Worm (Caenorhabditis elegans) whole organism, young adult: ENCODE results near the gene nhr-138.

Source experiments
- B0019.2 ChIP-seq: fragments of 200-800 bp; sonication (Bioruptor generic); conservative IDR thresholded peaks from 2 replicates; pipeline ENCODE4 v1.3.6; 2022; ENCODE audit warnings: missing genetic modification reagents, missing genetic modification characterization, missing compliant biosample characterization
- D2030.7 ChIP-seq: fragments of 200-800 bp; sonication (Bioruptor generic); IDR thresholded peaks from 2 replicates; pipeline ENCODE4 v1.3.6; 2022; ENCODE audit warnings: missing genetic modification reagents, missing genetic modification characterization, missing compliant biosample characterization
- F10E7.11 ChIP-seq: sonication (generic microtip); optimal IDR thresholded peaks from 2 replicates; lab custom pipeline; 2017; ENCODE audit warnings: mild to moderate bottlenecking, missing genetic modification characterization, moderate library complexity, missing compliant biosample characterization
- F23B12.7 ChIP-seq: sonication (generic microtip); optimal IDR thresholded peaks from 2 replicates; lab custom pipeline; 2017; ENCODE audit warnings: missing genetic modification characterization, mild to moderate bottlenecking, missing compliant biosample characterization, antibody characterized with exemption, moderate library complexity; ENCODE audit not compliant: insufficient read depth
- F49E8.2 ChIP-seq: sonication (generic microtip); optimal IDR thresholded peaks from 3 replicates; lab custom pipeline; 2017; ENCODE audit warnings: missing genetic modification characterization, mild to moderate bottlenecking, missing compliant biosample characterization, antibody characterized with exemption, moderate library complexity; ENCODE audit not compliant: insufficient read depth
- K12H6.12 ChIP-seq: fragments of 200-800 bp; sonication (Bioruptor generic); optimal IDR thresholded peaks from 2 replicates; lab custom pipeline; 2018; ENCODE audit warnings: mild to moderate bottlenecking, missing genetic modification characterization, missing compliant biosample characterization
- T26A5.8 ChIP-seq: sonication (generic microtip); optimal IDR thresholded peaks from 2 replicates; lab custom pipeline; 2016; ENCODE audit warnings: missing genetic modification characterization, missing compliant biosample characterization
- Y53F4B.3 ChIP-seq: fragments of 200-800 bp; sonication (Bioruptor generic); IDR thresholded peaks from 2 replicates; pipeline ENCODE4 v1.3.6; 2022; ENCODE audit warnings: missing genetic modification reagents, missing genetic modification characterization, missing compliant biosample characterization
- Y53G8AR.9 ChIP-seq: fragments of 200-800 bp; sonication (Bioruptor generic); conservative IDR thresholded peaks from 2 replicates; pipeline ENCODE4 v1.3.6; 2022; ENCODE audit warnings: missing genetic modification reagents, missing genetic modification characterization, missing compliant biosample characterization
- Y79H2A.3 ChIP-seq: fragments of 200-800 bp; sonication (Bioruptor generic); conservative IDR thresholded peaks from 2 replicates; pipeline ENCODE4 v1.3.6; 2022; ENCODE audit warnings: missing genetic modification reagents, missing genetic modification characterization, missing compliant biosample characterization
- Y95B8A.8 ChIP-seq: fragments of 200-800 bp; sonication (Bioruptor generic); IDR thresholded peaks from 2 replicates; pipeline ENCODE4 v1.3.6; 2022; ENCODE audit warnings: missing genetic modification reagents, missing genetic modification characterization, missing compliant biosample characterization
- atf-7 ChIP-seq: sonication (generic microtip); optimal IDR thresholded peaks from 2 replicates; lab custom pipeline; 2017; ENCODE audit warnings: mild to moderate bottlenecking, missing genetic modification characterization, missing compliant biosample characterization
- attf-3 ChIP-seq: fragments of 200-800 bp; sonication (Bioruptor generic); conservative IDR thresholded peaks from 2 replicates; pipeline ENCODE4 v1.3.6; 2022; ENCODE audit warnings: missing genetic modification reagents, missing genetic modification characterization, missing compliant biosample characterization
- attf-6 ChIP-seq: fragments of 200-800 bp; sonication (Bioruptor generic); IDR thresholded peaks from 2 replicates; pipeline ENCODE4 v1.3.6; 2022; ENCODE audit warnings: missing genetic modification reagents, missing genetic modification characterization, missing compliant biosample characterization
- bed-2 ChIP-seq: fragments of 200-800 bp; sonication (Bioruptor generic); IDR thresholded peaks from 2 replicates; pipeline ENCODE4 v1.3.6; 2022; ENCODE audit warnings: missing genetic modification reagents, missing genetic modification characterization, missing compliant biosample characterization
- cebp-1 ChIP-seq, 2 experiments: fragments of 200-800 bp in 1 of 2; sonication (Bioruptor generic) in 1 of 2; sonication (generic microtip) in 1 of 2; IDR thresholded peaks in 1 of 2; optimal IDR thresholded peaks in 1 of 2; 2 replicates each; pipeline versions ENCODE4 v1.3.6 to Lab custom; 2017 to 2022; ENCODE audit warnings: missing compliant biosample characterization in 2 of 2, missing genetic modification characterization in 2 of 2, mild to moderate bottlenecking in 1 of 2, missing genetic modification reagents in 1 of 2, moderate library complexity in 1 of 2
- ceh-100 ChIP-seq: fragments of 200-800 bp; sonication (Bioruptor generic); IDR thresholded peaks from 2 replicates; pipeline ENCODE4 v1.3.6; 2022; ENCODE audit warnings: missing genetic modification reagents, missing genetic modification characterization, missing compliant biosample characterization
- ceh-91 ChIP-seq: fragments of 200-800 bp; sonication (Bioruptor generic); IDR thresholded peaks from 2 replicates; pipeline ENCODE4 v1.3.6; 2022; ENCODE audit warnings: missing genetic modification reagents, missing genetic modification characterization, missing compliant biosample characterization
- efl-1 ChIP-seq: fragments of 150-350 bp; optimal IDR thresholded peaks from 2 replicates; lab custom pipeline; 2014; ENCODE audit warnings: missing biosample characterization, missing genetic modification reagents, missing genetic modification characterization
- ekl-4 ChIP-seq: fragments of 200-800 bp; sonication (Bioruptor generic); IDR thresholded peaks from 2 replicates; pipeline ENCODE4 v1.3.6; 2022; ENCODE audit warnings: missing genetic modification reagents, missing genetic modification characterization, missing compliant biosample characterization
- him-1 ChIP-seq: sonication (generic microtip); optimal IDR thresholded peaks from 2 replicates; lab custom pipeline; 2016; ENCODE audit warnings: missing genotype, missing genetic modification reagents, missing genetic modification characterization, missing compliant biosample characterization
- hsf-1 ChIP-seq: fragments of 200-800 bp; sonication (Bioruptor generic); IDR thresholded peaks from 2 replicates; pipeline ENCODE4 v1.3.6; 2022; ENCODE audit warnings: missing genetic modification reagents, missing genetic modification characterization, missing compliant biosample characterization
- let-526 ChIP-seq: fragments of 200-800 bp; sonication (Bioruptor generic); IDR thresholded peaks from 2 replicates; pipeline ENCODE4 v1.3.6; 2022; ENCODE audit warnings: missing genetic modification reagents, missing genetic modification characterization, missing compliant biosample characterization
- lin-35 ChIP-seq, 3 experiments: fragments of 150-350 bp in 2 of 3; sonication (generic microtip) in 1 of 3; optimal IDR thresholded peaks; 2 replicates each; lab custom pipeline; 2014 to 2018; ENCODE audit warnings: missing biosample characterization in 3 of 3, missing genetic modification characterization in 3 of 3, missing genetic modification reagents in 3 of 3
- madf-3 ChIP-seq: fragments of 200-800 bp; sonication (Bioruptor generic); IDR thresholded peaks from 2 replicates; pipeline ENCODE4 v1.3.6; 2022; ENCODE audit warnings: missing genetic modification reagents, missing genetic modification characterization, missing compliant biosample characterization
- madf-6 ChIP-seq: fragments of 200-800 bp; sonication (Bioruptor generic); IDR thresholded peaks from 2 replicates; pipeline ENCODE4 v1.3.6; 2022; ENCODE audit warnings: missing genetic modification reagents, missing genetic modification characterization, missing compliant biosample characterization
- mxl-1 ChIP-seq: sonication (generic microtip); optimal IDR thresholded peaks from 2 replicates; lab custom pipeline; 2016; ENCODE audit warnings: missing genetic modification characterization, missing compliant biosample characterization
- pbrm-1 ChIP-seq: fragments of 200-800 bp; sonication (Bioruptor generic); IDR thresholded peaks from 2 replicates; pipeline ENCODE4 v1.3.6; 2022; ENCODE audit warnings: missing genetic modification reagents, missing genetic modification characterization, missing compliant biosample characterization
- rcor-1 ChIP-seq: fragments of 200-800 bp; sonication (Bioruptor generic); IDR thresholded peaks from 2 replicates; pipeline ENCODE4 v1.3.6; 2022; ENCODE audit warnings: missing genetic modification reagents, missing genetic modification characterization, missing compliant biosample characterization
- rpc-1 ChIP-seq, 2 experiments: fragments of 150-350 bp in 1 of 2; sonication (generic microtip) in 1 of 2; optimal IDR thresholded peaks; 2 replicates each; lab custom pipeline; 2014 to 2018; ENCODE audit warnings: missing biosample characterization in 1 of 2, missing genetic modification characterization in 1 of 2, missing genetic modification reagents in 1 of 2, missing genotype in 1 of 2
- snpc-1.1 ChIP-seq: sonication (generic microtip); optimal IDR thresholded peaks from 2 replicates; lab custom pipeline; 2017; ENCODE audit warnings: missing genetic modification characterization, mild to moderate bottlenecking, missing compliant biosample characterization, antibody characterized with exemption, moderate library complexity, missing genotype, missing genetic modification reagents; ENCODE audit not compliant: insufficient read depth
- snpc-1.3 ChIP-seq: sonication (generic microtip); optimal IDR thresholded peaks from 2 replicates; lab custom pipeline; 2017; ENCODE audit warnings: missing genetic modification characterization, mild to moderate bottlenecking, missing compliant biosample characterization, antibody characterized with exemption, moderate library complexity, missing genotype, missing genetic modification reagents; ENCODE audit not compliant: insufficient read depth
- snpc-3.4 ChIP-seq: sonication (generic microtip); optimal IDR thresholded peaks from 2 replicates; lab custom pipeline; 2017; ENCODE audit warnings: missing genetic modification characterization, mild to moderate bottlenecking, missing compliant biosample characterization, antibody characterized with exemption, moderate library complexity, missing genotype, missing genetic modification reagents
- tbp1 ChIP-seq: fragments of 200-800 bp; sonication (Bioruptor generic); optimal IDR thresholded peaks from 2 replicates; lab custom pipeline; 2018; ENCODE audit warnings: mild to moderate bottlenecking, missing genetic modification characterization, missing compliant biosample characterization
- tlf-1 ChIP-seq: fragments of 200-800 bp; sonication (Bioruptor generic); optimal IDR thresholded peaks from 2 replicates; lab custom pipeline; 2018; ENCODE audit warnings: mild to moderate bottlenecking, missing genetic modification characterization, missing compliant biosample characterization
- ztf-25 ChIP-seq: fragments of 200-800 bp; sonication (Bioruptor generic); IDR thresholded peaks from 2 replicates; pipeline ENCODE4 v1.3.6; 2022; ENCODE audit warnings: missing genetic modification reagents, missing genetic modification characterization, missing compliant biosample characterization

The nhr-138 gene

DNA sequence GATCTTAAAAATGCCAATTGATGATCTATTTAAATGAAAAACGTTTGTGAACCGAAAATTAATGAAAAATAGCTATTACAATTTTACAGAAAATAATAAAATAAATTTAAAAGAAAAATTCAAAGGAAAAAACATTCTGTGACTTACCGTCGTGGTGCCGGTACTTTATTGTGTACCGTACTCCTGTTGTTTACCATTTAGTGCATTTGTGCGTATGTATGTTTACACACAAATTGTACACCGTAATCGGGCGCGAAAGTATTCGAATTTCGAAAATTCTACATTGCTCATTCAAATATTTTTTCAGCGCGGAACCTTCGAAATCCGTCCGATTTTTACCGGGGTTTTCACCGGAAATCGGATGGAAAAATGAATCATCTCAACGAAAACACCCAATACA is 53.0 kb downstream of the nhr-138 start, which contains the start of gene T13F2.6 (continued):
- TF ChIP-seq cebp-1 (GFP tag; IDR thresholded peaks at IDR 0.05; lab: Robert Waterston, UW) (no peak), cebp-1 (tag; optimal IDR thresholded peaks at IDR 0.05; lab: Kevin White, UChicago) (no peak), attf-6 (GFP tag; lab: Robert Waterston, UW) (peak; percentile 77), snpc-3.4 (peak; percentile 80), B0019.2 (GFP tag; lab: Robert Waterston, UW) (peak; percentile 91), rpc-1 (optimal IDR thresholded peaks at IDR 0.05; lab: Kevin White, UChicago) (no peak), rpc-1 (tag; optimal IDR thresholded peaks at IDR 0.05; lab: Kevin White, UChicago) (no peak), F49E8.2 (tag; lab: Kevin White, UChicago) (peak; percentile 92), mxl-1 (tag; lab: Kevin White, UChicago) (no peak), efl-1 (GFP tag; lab: Kevin White, UChicago) (peak; percentile 92), lin-35 (GFP tag; optimal IDR thresholded peaks at IDR 0.05; lab: Kevin White, UChicago) (peak in 1 of 3 experiments; percentile 51), Y53F4B.3 (GFP tag; lab: Robert Waterston, UW) (peak; percentile 82), Y95B8A.8 (GFP tag; lab: Robert Waterston, UW) (peak; percentile 75), ceh-100 (GFP tag; lab: Robert Waterston, UW) (peak; percentile 56), ceh-91 (GFP tag; lab: Robert Waterston, UW) (peak; percentile 93), snpc-1.3 (tag; lab: Kevin White, UChicago) (peak; percentile 91), atf-7 (tag; lab: Kevin White, UChicago) (no peak), madf-6 (GFP tag; lab: Robert Waterston, UW) (peak; percentile 97), T26A5.8 (tag; lab: Kevin White, UChicago) (no peak), let-526 (GFP tag; lab: Robert Waterston, UW) (no peak), F10E7.11 (tag; lab: Kevin White, UChicago) (no peak), hsf-1 (GFP tag; lab: Robert Waterston, UW) (peak; percentile 76), pbrm-1 (peak; percentile 79), him-1 (peak; percentile 55), rcor-1 (GFP tag; lab: Robert Waterston, UW) (peak; percentile 88), bed-2 (GFP tag; lab: Robert Waterston, UW) (no peak), Y79H2A.3 (GFP tag; lab: Robert Waterston, UW) (0 out of 2 replicates have a peak, but pooled peaks have one; percentile 73), Y53G8AR.9 (GFP tag; lab: Robert Waterston, UW) (no peak), attf-3 (GFP tag; lab: Robert Waterston, UW) (peak; percentile 65), K12H6.12 (tag; lab: Kevin White, UChicago) (no peak), ztf-25 (0 out of 2 replicates have a peak, but pooled peaks have one; percentile 54), madf-3 (peak; percentile 86), tlf-1 (GFP tag; lab: Kevin White, UChicago) (peak; percentile 83), snpc-1.1 (peak; percentile 57), F23B12.7 (tag; lab: Kevin White, UChicago) (peak; percentile 51), ekl-4 (GFP tag; lab: Robert Waterston, UW) (peak; percentile 86), D2030.7 (GFP tag; lab: Robert Waterston, UW) (peak; percentile 94), tbp1 (GFP tag; lab: Kevin White, UChicago) (peak; percentile 71)
